Worm (Caenorhabditis elegans) whole organism, early embryonic: ENCODE results near the gene C54F6.12.
A peak's percentile ranks its signal among the peaks of the same experiment; 100 is the strongest.

ENCODE experiments used
- B0310.2 ChIP-seq: sonication (generic microtip); optimal IDR thresholded peaks from 2 replicates; lab custom pipeline; 2016; ENCODE audit warnings: mild to moderate bottlenecking, missing genetic modification characterization, missing compliant biosample characterization
- F13C5.2 ChIP-seq: sonication (generic microtip); optimal IDR thresholded peaks from 2 replicates; lab custom pipeline; 2017; ENCODE audit warnings: mild to moderate bottlenecking, missing genetic modification characterization, inconsistent platforms, missing compliant biosample characterization
- aly-1 ChIP-seq: sonication (generic microtip); optimal IDR thresholded peaks from 2 replicates; lab custom pipeline; 2016; ENCODE audit warnings: missing genetic modification characterization, missing compliant biosample characterization
- ama-1 ChIP-seq: fragments of 150-350 bp; optimal IDR thresholded peaks from 2 replicates; lab custom pipeline; 2014
- ceh-13 ChIP-seq: fragments of 200-800 bp; sonication (Bioruptor generic); optimal IDR thresholded peaks from 2 replicates; lab custom pipeline; 2018; ENCODE audit warnings: mild to moderate bottlenecking, missing genetic modification characterization, missing compliant biosample characterization
- ceh-36 ChIP-seq: sonication (generic microtip); optimal IDR thresholded peaks from 2 replicates; lab custom pipeline; 2016; ENCODE audit warnings: missing genetic modification characterization, inconsistent platforms, missing compliant biosample characterization
- ets-7 ChIP-seq: sonication (generic microtip); optimal IDR thresholded peaks from 2 replicates; lab custom pipeline; 2016; ENCODE audit warnings: missing genotype, missing genetic modification characterization, missing compliant biosample characterization
- flt-1 ChIP-seq: fragments of 200-800 bp; sonication (Bioruptor generic); IDR thresholded peaks from 2 replicates; pipeline ENCODE4 v1.3.6; 2022; ENCODE audit warnings: missing genetic modification characterization, missing compliant biosample characterization
- hmbx-1 ChIP-seq: sonication (generic microtip); optimal IDR thresholded peaks from 2 replicates; lab custom pipeline; 2016; ENCODE audit warnings: mild to moderate bottlenecking, missing genetic modification characterization, missing compliant biosample characterization
- hmg-4 ChIP-seq: fragments of 200-800 bp; sonication (Bioruptor generic); optimal IDR thresholded peaks from 2 replicates; lab custom pipeline; 2018; ENCODE audit warnings: mild to moderate bottlenecking, missing genetic modification characterization, missing compliant biosample characterization
- hnd-1 ChIP-seq: sonication (generic microtip); optimal IDR thresholded peaks from 2 replicates; lab custom pipeline; 2016; ENCODE audit warnings: missing genetic modification characterization, missing compliant biosample characterization
- pes-1 ChIP-seq: fragments of 200-800 bp; sonication (Bioruptor generic); IDR thresholded peaks from 2 replicates; pipeline ENCODE4 v1.3.6; 2022; ENCODE audit warnings: missing genetic modification reagents, missing genetic modification characterization, missing compliant biosample characterization
- scrt-1 ChIP-seq: fragments of 200-800 bp; sonication (Bioruptor generic); IDR thresholded peaks from 2 replicates; pipeline ENCODE4 v1.3.6; 2022; ENCODE audit warnings: missing genetic modification characterization, missing compliant biosample characterization
- sea-1 ChIP-seq: fragments of 200-800 bp; sonication (Bioruptor generic); conservative IDR thresholded peaks from 2 replicates; pipeline ENCODE4 v1.3.6; 2022; ENCODE audit warnings: missing genetic modification characterization, missing compliant biosample characterization
- tbx-11 ChIP-seq: fragments of 200-800 bp; sonication (Bioruptor generic); IDR thresholded peaks from 2 replicates; pipeline ENCODE4 v1.3.6; 2022; ENCODE audit warnings: missing genetic modification characterization, missing compliant biosample characterization
- tbx-37 ChIP-seq: fragments of 200-800 bp; sonication (Bioruptor generic); conservative IDR thresholded peaks from 2 replicates; pipeline ENCODE4 v1.3.6; 2022; ENCODE audit warnings: missing genetic modification reagents, missing genetic modification characterization, missing compliant biosample characterization
- tra-4 ChIP-seq: sonication (generic microtip); optimal IDR thresholded peaks from 2 replicates; lab custom pipeline; 2017; ENCODE audit warnings: missing genetic modification characterization, missing compliant biosample characterization

The C54F6.12 gene

DNA sequence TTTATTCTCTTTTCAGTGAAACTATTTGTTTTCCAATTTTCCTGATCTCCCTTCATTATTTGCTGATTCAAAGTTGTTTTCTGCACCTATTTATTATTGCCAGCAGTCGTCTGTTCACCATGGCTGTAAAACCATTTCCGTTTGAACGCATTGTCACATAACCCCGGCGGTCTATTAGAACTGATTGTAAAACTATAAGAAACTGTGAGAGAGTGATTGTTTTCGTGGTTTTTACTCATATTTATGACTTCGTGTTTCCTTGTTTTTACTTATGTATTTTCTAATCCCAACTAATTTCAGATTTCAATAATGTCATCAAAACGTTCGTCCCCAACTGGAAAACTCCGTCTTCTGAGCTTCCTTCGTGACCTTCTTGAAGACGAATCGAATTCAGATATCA, 25.0 kb upstream of the C54F6.12 start, which contains the start of gene F19F10.1:
Gene F19F10.1 (plus strand): TSS at position 301 of the 400 bp plus-strand sequence.
- TF ChIP-seq hmg-4 (GFP tag; lab: Kevin White, UChicago): no peak
- TF ChIP-seq hnd-1 (tag; lab: Kevin White, UChicago): no peak
- TF ChIP-seq ama-1 (lab: Kevin White, UChicago): no peak
- TF ChIP-seq F13C5.2 (tag; lab: Kevin White, UChicago): no peak

ce11 chrV:7558693-7559092, 20.8 kb upstream of the C54F6.12 start, which contains the start of gene ets-7:
ets-7 (minus strand) TSS chrV:7558793.
- TF ChIP-seq ama-1 (lab: Kevin White, UChicago) (no peak), scrt-1 (GFP tag; lab: Robert Waterston, UW) (no peak)

DNA sequence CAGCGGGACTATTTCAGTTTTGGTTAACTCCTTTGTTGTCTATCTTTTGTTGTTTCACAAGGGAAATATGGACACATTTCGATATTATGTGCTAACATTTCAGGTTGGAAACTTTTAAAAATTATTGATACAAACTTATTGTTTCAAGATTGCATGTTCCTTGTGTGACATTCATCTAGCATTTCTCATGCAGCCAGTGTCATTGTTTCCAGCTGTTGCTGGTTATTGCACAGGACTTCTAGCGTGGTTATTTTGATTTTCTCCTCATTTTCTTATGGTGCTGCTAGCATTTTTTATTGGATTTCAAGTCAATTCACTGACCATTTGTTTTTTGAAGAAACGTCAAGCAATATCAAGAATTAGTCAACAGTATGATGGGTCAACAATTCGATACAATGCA, 18.0 kb upstream of the C54F6.12 start:
- TF ChIP-seq ets-7: no peak
- no peak for TF ChIP-seq sea-1 (GFP tag; lab: Robert Waterston, UW)
- no peak for TF ChIP-seq tbx-37
- no peak for TF ChIP-seq scrt-1 (GFP tag; lab: Robert Waterston, UW)
- no peak for TF ChIP-seq hmg-4 (GFP tag; lab: Kevin White, UChicago)
- TF ChIP-seq ama-1 (lab: Kevin White, UChicago): no peak
- TF ChIP-seq pes-1: no peak
- no peak for TF ChIP-seq tbx-11
- no peak for TF ChIP-seq B0310.2 (tag; lab: Kevin White, UChicago)
- TF ChIP-seq F13C5.2 (tag; lab: Kevin White, UChicago): no peak
- TF ChIP-seq tra-4: no peak
- TF ChIP-seq hnd-1 (tag; lab: Kevin White, UChicago): no peak
- no peak for TF ChIP-seq hmbx-1 (tag; lab: Kevin White, UChicago)
- no peak for TF ChIP-seq flt-1
- TF ChIP-seq ceh-13 (GFP tag; lab: Kevin White, UChicago): no peak
- TF ChIP-seq aly-1 (tag; lab: Kevin White, UChicago): no peak
- TF ChIP-seq ceh-36 (tag; lab: Kevin White, UChicago): no peak

DNA sequence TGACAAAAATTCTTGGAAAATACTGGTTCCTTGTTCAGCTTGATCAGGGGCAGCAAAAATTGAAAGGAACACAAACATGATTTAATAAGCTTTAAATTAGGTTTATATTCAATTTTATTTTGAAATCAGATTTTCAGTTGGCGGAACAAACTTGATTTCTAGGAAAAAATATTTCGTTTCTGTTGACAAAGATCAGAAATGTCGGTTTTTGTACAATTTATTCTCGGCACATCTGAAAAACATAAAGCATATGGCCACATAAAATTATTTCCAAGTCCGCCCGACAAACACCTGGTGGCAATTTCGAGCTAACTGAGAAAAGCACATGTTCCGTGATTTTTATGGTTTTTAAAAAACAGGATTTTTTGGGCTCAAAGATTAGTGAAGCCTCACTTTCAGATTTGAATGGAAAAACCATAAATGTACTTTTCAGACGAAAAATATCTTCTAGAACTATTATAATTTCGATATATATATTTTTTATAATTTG, 16.0 kb upstream of the C54F6.12 start, which contains the start of gene ttr-10:
Gene ttr-10 (minus strand): TSS at position 51 of the 490 bp plus-strand sequence.
- TF ChIP-seq ceh-13 (GFP tag; lab: Kevin White, UChicago) (no peak), ets-7 (no peak), aly-1 (tag; lab: Kevin White, UChicago) (no peak), hmg-4 (GFP tag; lab: Kevin White, UChicago) (no peak), F13C5.2 (tag; lab: Kevin White, UChicago) (no peak), hnd-1 (tag; lab: Kevin White, UChicago) (no peak), ama-1 (lab: Kevin White, UChicago) (no peak), hmbx-1 (tag; lab: Kevin White, UChicago) (no peak), tbx-37 (no peak), scrt-1 (GFP tag; lab: Robert Waterston, UW) (no peak), pes-1 (no peak), flt-1 (no peak)

DNA sequence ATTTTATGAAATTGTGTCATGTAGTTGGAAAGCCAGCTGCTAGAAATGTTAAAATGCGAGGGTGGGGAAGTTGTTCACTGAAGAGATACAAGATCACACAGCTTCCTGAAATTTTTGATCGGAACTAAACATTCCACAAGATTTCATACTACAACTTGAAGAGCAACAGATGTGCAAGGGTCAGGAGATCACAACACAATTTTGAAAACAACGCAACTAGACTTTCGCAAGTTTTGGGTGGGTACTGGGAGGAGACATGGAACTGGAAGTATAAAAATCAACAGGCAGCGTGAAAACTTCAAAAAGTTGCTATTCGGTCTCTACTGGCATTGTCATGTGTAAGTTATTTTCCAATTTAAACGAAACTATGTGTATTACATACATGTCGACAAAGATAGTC, 13.9 kb upstream of the C54F6.12 start, which contains the start of gene F19F10.3:
Gene F19F10.3 (plus strand): TSS at position 301 of the 400 bp plus-strand sequence.
- TF ChIP-seq hmbx-1 (tag; lab: Kevin White, UChicago) (no peak), B0310.2 (tag; lab: Kevin White, UChicago) (no peak), tra-4 (no peak), pes-1 (no peak), tbx-11 (no peak), hmg-4 (GFP tag; lab: Kevin White, UChicago) (no peak), F13C5.2 (tag; lab: Kevin White, UChicago) (no peak), sea-1 (GFP tag; lab: Robert Waterston, UW) (no peak), tbx-37 (no peak), ets-7 (no peak), ceh-36 (tag; lab: Kevin White, UChicago) (no peak), scrt-1 (GFP tag; lab: Robert Waterston, UW) (no peak), ceh-13 (GFP tag; lab: Kevin White, UChicago) (no peak), flt-1 (no peak), aly-1 (tag; lab: Kevin White, UChicago) (no peak)

DNA sequence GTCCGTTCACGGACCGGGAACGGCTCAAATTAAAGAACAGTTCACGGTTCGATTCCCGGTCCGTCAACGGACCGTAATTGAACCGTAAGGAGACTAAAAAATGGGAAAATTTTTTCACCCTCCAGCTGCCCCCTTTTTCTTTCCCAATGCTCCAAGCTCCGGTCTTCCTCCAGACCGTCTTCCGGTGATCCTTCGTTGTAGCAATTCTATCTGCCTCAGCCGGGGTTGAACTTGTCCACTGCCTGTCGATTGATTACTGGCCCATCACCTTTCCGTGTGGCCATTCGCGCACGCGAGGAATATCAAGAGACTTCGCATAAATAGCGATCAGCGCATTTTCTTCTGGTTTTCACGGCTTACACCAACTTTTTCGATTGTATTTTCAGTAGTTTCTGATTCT, 10.6 kb upstream of the C54F6.12 start:
- TF ChIP-seq flt-1: peak; percentile 56; the same call in 1 of the 2 replicates
- TF ChIP-seq scrt-1 (GFP tag; lab: Robert Waterston, UW): peak; percentile 70; the same call in 1 of the 2 replicates
- peak; percentile 76 for TF ChIP-seq pes-1
- peak; percentile 70 for TF ChIP-seq tbx-11

ce11 chrV:7548017-7548416, 10.1 kb upstream of the C54F6.12 start:
- TF ChIP-seq B0310.2 (tag; lab: Kevin White, UChicago) (no peak), ama-1 (lab: Kevin White, UChicago) (no peak), flt-1 (no peak), hmg-4 (GFP tag; lab: Kevin White, UChicago) (no peak), pes-1 (no peak), sea-1 (GFP tag; lab: Robert Waterston, UW) (no peak), tbx-11 (no peak), tbx-37 (no peak), ceh-36 (tag; lab: Kevin White, UChicago) (no peak), tra-4 (no peak), scrt-1 (GFP tag; lab: Robert Waterston, UW) (no peak), ceh-13 (GFP tag; lab: Kevin White, UChicago) (no peak), aly-1 (tag; lab: Kevin White, UChicago) (no peak), hnd-1 (tag; lab: Kevin White, UChicago) (no peak), hmbx-1 (tag; lab: Kevin White, UChicago) (no peak), ets-7 (no peak), F13C5.2 (tag; lab: Kevin White, UChicago) (no peak)

ce11 chrV:7547479-7547878, 9.6 kb upstream of the C54F6.12 start, which contains the start of gene ftn-1:
ftn-1 (minus strand) TSS chrV:7547579.
- no peak for TF ChIP-seq B0310.2 (tag; lab: Kevin White, UChicago)
- no peak for TF ChIP-seq ama-1 (lab: Kevin White, UChicago)
- TF ChIP-seq ceh-36 (tag; lab: Kevin White, UChicago): no peak
- no peak for TF ChIP-seq ets-7
- TF ChIP-seq ceh-13 (GFP tag; lab: Kevin White, UChicago): no peak
- TF ChIP-seq pes-1: no peak
- no peak for TF ChIP-seq tbx-37
- TF ChIP-seq scrt-1 (GFP tag; lab: Robert Waterston, UW): no peak
- no peak for TF ChIP-seq aly-1 (tag; lab: Kevin White, UChicago)
- TF ChIP-seq tra-4: no peak
- no peak for TF ChIP-seq flt-1
- TF ChIP-seq sea-1 (GFP tag; lab: Robert Waterston, UW): no peak
- TF ChIP-seq hmg-4 (GFP tag; lab: Kevin White, UChicago): no peak
- no peak for TF ChIP-seq hmbx-1 (tag; lab: Kevin White, UChicago)
- no peak for TF ChIP-seq F13C5.2 (tag; lab: Kevin White, UChicago)
- TF ChIP-seq tbx-11: no peak
- TF ChIP-seq hnd-1 (tag; lab: Kevin White, UChicago): no peak
